Fruit fly (Drosophila melanogaster): ENCODE measurements around the gene CG33271.

The CG33271 gene

dm6 chr3L:11587720-11588580 lies 10.7 kb upstream of the CG33271 start, which contains the start of gene rt (continued):
- no peak for TF ChIP-seq emc (GFP tag; optimal IDR thresholded peaks at IDR 0.05)
- TF ChIP-seq Aef1 (GFP tag; IDR thresholded peaks at IDR 0.05) = no peak
- peak; percentile 22 for TF ChIP-seq CG1233 (GFP tag; optimal IDR thresholded peaks at IDR 0.05)
- no peak for TF ChIP-seq CG34376 (GFP tag; optimal IDR thresholded peaks at IDR 0.05)
- peak; percentile 24 for TF ChIP-seq CG17802 (tag; optimal IDR thresholded peaks at IDR 0.05)
- 0 out of 2 replicates have a peak, but pooled peaks have one; percentile 36 for TF ChIP-seq CG1024 (GFP tag; IDR thresholded peaks at IDR 0.05)
- TF ChIP-seq CG7745 (tag; optimal IDR thresholded peaks at IDR 0.05) = no peak
- no peak for TF ChIP-seq Opbp (GFP tag; IDR thresholded peaks at IDR 0.05; ENCODE audit: partially characterized antibody)
- peak; percentile 46 for TF ChIP-seq org-1 (GFP tag; optimal IDR thresholded peaks at IDR 0.05)
- TF ChIP-seq bcd (GFP tag; optimal IDR thresholded peaks at IDR 0.05) = peak; percentile 24
- TF ChIP-seq CG17568 (GFP tag; optimal IDR thresholded peaks at IDR 0.05) = no peak
- TF ChIP-seq pho (GFP tag; optimal IDR thresholded peaks at IDR 0.05) = no peak
- no peak for TF ChIP-seq Lim3 (GFP tag; IDR thresholded peaks at IDR 0.05)
- peak; percentile 81 for TF ChIP-seq CG10979 (tag; optimal IDR thresholded peaks at IDR 0.05)
- no peak for TF ChIP-seq gro (GFP tag; optimal IDR thresholded peaks at IDR 0.05)
- TF ChIP-seq hbn (GFP tag; IDR thresholded peaks at IDR 0.05; ENCODE audit: partially characterized antibody) = no peak
- TF ChIP-seq row (GFP tag; IDR thresholded peaks at IDR 0.05) = peak; percentile 88
- TF ChIP-seq CG4730 (GFP tag; IDR thresholded peaks at IDR 0.05) = no peak
- TF ChIP-seq Oaz (GFP tag; IDR thresholded peaks at IDR 0.05) = no peak
- no peak for TF ChIP-seq zen2 (GFP tag; IDR thresholded peaks at IDR 0.05; ENCODE audit: partially characterized antibody)
- peak; percentile 27 for TF ChIP-seq Lhr (GFP tag; optimal IDR thresholded peaks at IDR 0.05)
- TF ChIP-seq bsh (GFP tag; optimal IDR thresholded peaks at IDR 0.05) = peak; percentile 52 to 77
- no peak for TF ChIP-seq CTCF (GFP tag; optimal IDR thresholded peaks at IDR 0.05)
- TF ChIP-seq abd-A (tag; optimal IDR thresholded peaks at IDR 0.05) = no peak
- TF ChIP-seq chn (GFP tag; optimal IDR thresholded peaks at IDR 0.05) = peak; percentile 55
- TF ChIP-seq pita (GFP tag; optimal IDR thresholded peaks at IDR 0.05) = no peak
- TF ChIP-seq CG6854 (GFP tag; optimal IDR thresholded peaks at IDR 0.05) = no peak
- TF ChIP-seq pum (GFP tag; optimal IDR thresholded peaks at IDR 0.05) = peak; percentile 40
- TF ChIP-seq Ssrp (tag; optimal IDR thresholded peaks at IDR 0.05) = peak; percentile 68
- peak; percentile 72 for TF ChIP-seq ewg (GFP tag; optimal IDR thresholded peaks at IDR 0.05)
- TF ChIP-seq Mes4 (GFP tag; optimal IDR thresholded peaks at IDR 0.05) = no peak
- peak; percentile 80 for TF ChIP-seq CG33557 (GFP tag; optimal IDR thresholded peaks at IDR 0.05)
- TF ChIP-seq Poxn (GFP tag; IDR thresholded peaks at IDR 0.05) = no peak
- TF ChIP-seq Chrac-16 (GFP tag; optimal IDR thresholded peaks at IDR 0.05) = peak; percentile 41
- no peak for TF ChIP-seq MESR4 (GFP tag; optimal IDR thresholded peaks at IDR 0.05)
- peak; percentile 60 for TF ChIP-seq gsb-n (tag; optimal IDR thresholded peaks at IDR 0.05)
- no peak for TF ChIP-seq mirr (GFP tag; optimal IDR thresholded peaks at IDR 0.05)
- TF ChIP-seq chif (GFP tag; optimal IDR thresholded peaks at IDR 0.05) = peak; percentile 16 to 56
- TF ChIP-seq CG9727 (GFP tag; optimal IDR thresholded peaks at IDR 0.05) = peak; percentile 64
- no peak for TF ChIP-seq seq (GFP tag; IDR thresholded peaks at IDR 0.05)
- TF ChIP-seq CG4404 (GFP tag; IDR thresholded peaks at IDR 0.05) = peak; percentile 44
- TF ChIP-seq CG30020 (tag; optimal IDR thresholded peaks at IDR 0.05) = peak; percentile 39
- TF ChIP-seq Dad (GFP tag; optimal IDR thresholded peaks at IDR 0.05) = no peak
- TF ChIP-seq CG12299 (tag; optimal IDR thresholded peaks at IDR 0.05) = no peak
- no peak for TF ChIP-seq ttk (GFP tag; IDR thresholded peaks at IDR 0.05)
- no peak for TF ChIP-seq hkb (optimal IDR thresholded peaks at IDR 0.05)
- peak; percentile 70 for TF ChIP-seq hkb (GFP tag; IDR thresholded peaks at IDR 0.05)
- TF ChIP-seq Fer1 (GFP tag; optimal IDR thresholded peaks at IDR 0.05) = peak; percentile 40
- TF ChIP-seq crol (GFP tag; IDR thresholded peaks at IDR 0.05) = no peak
- TF ChIP-seq CG10321 (GFP tag; IDR thresholded peaks at IDR 0.05) = no peak

Data from whole organism, embryonic.